Worm (Caenorhabditis elegans) whole organism, late embryonic: Measurements from ENCODE around the gene ace-3.

Source experiments
- F13H6.1 ChIP-seq: sonication (generic microtip); optimal IDR thresholded peaks from 2 replicates; lab custom pipeline; 2016; ENCODE audit warnings: missing genetic modification characterization, missing compliant biosample characterization
- ceh-31 ChIP-seq: sonication (generic microtip); optimal IDR thresholded peaks from 2 replicates; lab custom pipeline; 2016; ENCODE audit warnings: missing genetic modification characterization, missing compliant biosample characterization
- ceh-48 ChIP-seq: sonication (generic microtip); optimal IDR thresholded peaks from 2 replicates; lab custom pipeline; 2016; ENCODE audit warnings: missing genetic modification characterization, inconsistent platforms, missing compliant biosample characterization
- dmd-4 ChIP-seq: sonication (generic microtip); optimal IDR thresholded peaks from 2 replicates; lab custom pipeline; 2016; ENCODE audit warnings: borderline replicate concordance, missing genetic modification characterization, missing compliant biosample characterization
- hlh-30 ChIP-seq: sonication (generic microtip); optimal IDR thresholded peaks from 2 replicates; lab custom pipeline; 2017; ENCODE audit warnings: antibody characterized with exemption, missing genetic modification characterization, missing compliant biosample characterization; ENCODE audit not compliant: insufficient read depth
- nfya-1 ChIP-seq: sonication (generic microtip); optimal IDR thresholded peaks from 2 replicates; lab custom pipeline; 2017; ENCODE audit warnings: missing genetic modification characterization, mild to moderate bottlenecking, missing compliant biosample characterization, antibody characterized with exemption, moderate library complexity
- nhr-11 ChIP-seq: fragments of 150-350 bp; optimal IDR thresholded peaks from 2 replicates; lab custom pipeline; 2014; ENCODE audit warnings: missing biosample characterization, missing genetic modification characterization
- pha-4 ChIP-seq: fragments of 150-350 bp; optimal IDR thresholded peaks from 2 replicates; lab custom pipeline; 2018; ENCODE audit warnings: missing biosample characterization, missing genetic modification reagents, missing genetic modification characterization
- pqm-1 ChIP-seq: sonication (generic microtip); optimal IDR thresholded peaks from 2 replicates; lab custom pipeline; 2016; ENCODE audit warnings: missing genetic modification characterization, missing compliant biosample characterization
- sdc-2 ChIP-seq: sonication (generic microtip); optimal IDR thresholded peaks from 2 replicates; lab custom pipeline; 2016; ENCODE audit warnings: missing genotype, missing genetic modification characterization, missing compliant biosample characterization
- tbx-2 ChIP-seq: sonication (generic microtip); optimal IDR thresholded peaks from 2 replicates; lab custom pipeline; 2016; ENCODE audit warnings: missing genetic modification characterization, missing compliant biosample characterization

- TF ChIP-seq nfya-1 (tag; lab: Kevin White, UChicago): peak; percentile 95
- TF ChIP-seq dmd-4 (tag; lab: Kevin White, UChicago): peak; percentile 53
- peak; percentile 57 for TF ChIP-seq hlh-30
- no peak for TF ChIP-seq nhr-11 (tag; lab: Kevin White, UChicago)
- peak; percentile 72 for TF ChIP-seq F13H6.1 (tag; lab: Kevin White, UChicago)
- peak; percentile 47 for TF ChIP-seq sdc-2 (tag; lab: Kevin White, UChicago)
- no peak for TF ChIP-seq pqm-1
- no peak for TF ChIP-seq pha-4 (tag; lab: Kevin White, UChicago)
- peak; percentile 88 for TF ChIP-seq tbx-2 (tag; lab: Kevin White, UChicago)
- TF ChIP-seq ceh-31: peak; percentile 87
- TF ChIP-seq ceh-48 (tag; lab: Kevin White, UChicago): no peak
Observed at ce11 chrII:14250147-14250965, 44.9 kb downstream of the ace-3 start, which contains the start of gene hmg-1.1.
